Worm (Caenorhabditis elegans): ENCODE measurements around the gene srh-83.

DNA sequence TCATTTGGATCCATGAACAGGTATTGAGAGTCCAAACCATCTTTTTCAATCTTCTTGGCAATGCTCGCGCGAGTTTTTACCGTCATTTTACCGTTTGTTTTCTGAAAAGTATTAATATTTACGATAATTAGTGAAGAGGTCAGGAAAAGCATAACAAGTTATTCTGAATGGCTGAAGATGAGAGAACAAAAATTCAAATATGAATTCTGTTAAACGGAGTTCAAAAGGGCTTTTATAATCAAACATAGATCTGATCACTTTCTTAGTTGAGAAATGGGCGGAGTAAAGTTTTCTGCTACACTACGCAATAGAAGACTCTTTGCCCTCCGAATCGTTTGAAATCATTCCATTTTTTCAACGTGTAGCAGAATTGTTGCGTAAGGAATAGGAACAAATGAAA is 11.3 kb upstream of the srh-83 start, which contains the start of gene fat-7:
- TF ChIP-seq him-1 (tag; optimal IDR thresholded peaks at IDR 0.05) = no peak
- TF ChIP-seq nhr-27 (tag; optimal IDR thresholded peaks at IDR 0.05) = no peak

Data from whole organism, young adult.